Fruit fly (Drosophila melanogaster): ENCODE data around the gene CG32213.

The CG32213 gene

DNA sequence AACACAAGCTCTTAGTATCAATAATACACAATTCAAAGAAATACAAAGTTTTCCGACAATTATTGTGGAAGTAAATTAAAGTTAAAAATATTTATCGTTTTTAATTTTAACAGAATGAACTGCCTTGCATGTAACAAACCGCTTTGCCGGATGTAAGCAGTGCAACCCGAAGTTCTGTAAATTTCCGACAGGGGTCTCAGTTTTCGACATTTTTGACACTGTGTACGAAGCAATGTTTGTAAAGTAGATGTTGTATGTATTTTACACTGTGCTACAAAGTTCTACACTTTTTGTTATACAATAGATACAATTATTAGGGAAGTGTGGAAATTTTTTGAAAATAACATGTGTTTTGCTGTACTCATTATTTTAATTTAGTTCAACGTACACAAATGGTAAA, 40.9 kb downstream of the CG32213 start (continued):
- TF ChIP-seq CG10565 (GFP tag; optimal IDR thresholded peaks at IDR 0.05), result peak; percentile 76
- peak; percentile 81 for TF ChIP-seq CG10147 (GFP tag; optimal IDR thresholded peaks at IDR 0.05)
- TF ChIP-seq chinmo (GFP tag; IDR thresholded peaks at IDR 0.05; ENCODE audit: partially characterized antibody), result no peak
- TF ChIP-seq cad (GFP tag; optimal IDR thresholded peaks at IDR 0.05), result no peak
- 0 out of 3 replicates have a peak, but pooled peaks have one; percentile 55 for TF ChIP-seq z (GFP tag; IDR thresholded peaks at IDR 0.05)
- TF ChIP-seq br (optimal IDR thresholded peaks at IDR 0.05), result no peak
- TF ChIP-seq Meics (GFP tag; optimal IDR thresholded peaks at IDR 0.05), result peak; percentile 92
- peak; percentile 60 for TF ChIP-seq wor (GFP tag; IDR thresholded peaks at IDR 0.05)
- TF ChIP-seq CG13894 (tag; optimal IDR thresholded peaks at IDR 0.05), result peak; percentile 78
- TF ChIP-seq dysf (GFP tag; IDR thresholded peaks at IDR 0.05), result peak; percentile 92
- peak; percentile 82 for TF ChIP-seq klu (GFP tag; IDR thresholded peaks at IDR 0.05)
- TF ChIP-seq eyg (GFP tag; optimal IDR thresholded peaks at IDR 0.05), result peak; percentile 94
- TF ChIP-seq ac (GFP tag; optimal IDR thresholded peaks at IDR 0.05), result peak; percentile 27
- peak; percentile 91 for TF ChIP-seq crc (GFP tag; optimal IDR thresholded peaks at IDR 0.05)
- TF ChIP-seq ase (GFP tag; IDR thresholded peaks at IDR 0.05), result peak; percentile 95
- TF ChIP-seq CG12236 (GFP tag; optimal IDR thresholded peaks at IDR 0.05), result peak; percentile 78

DNA sequence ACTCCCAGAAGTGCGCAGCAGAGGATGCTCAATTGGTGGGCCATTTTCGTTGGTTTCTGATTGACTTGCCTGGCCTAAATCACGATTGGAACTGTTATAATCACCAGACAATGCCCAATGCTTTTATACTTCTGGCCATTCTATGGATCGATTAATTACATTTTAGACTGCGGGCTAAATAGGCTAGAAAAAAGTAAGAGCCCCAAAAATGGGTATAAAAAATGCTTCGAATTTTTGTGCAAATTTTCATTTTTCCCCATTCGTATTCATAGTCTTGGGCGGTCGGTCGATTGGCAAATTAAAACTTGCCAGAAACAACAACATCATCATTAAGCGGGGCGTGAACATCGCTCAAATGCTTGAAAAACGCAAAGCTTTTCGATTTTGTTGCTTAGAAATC, 42.6 kb downstream of the CG32213 start, which contains the start of gene Cpr76Ba:
Cpr76Ba (minus strand) TSS at position 101 of the 400 bp plus-strand sequence.
- TF ChIP-seq CG10321 (GFP tag; IDR thresholded peaks at IDR 0.05), result no peak
- no peak for TF ChIP-seq CG16815 (GFP tag; optimal IDR thresholded peaks at IDR 0.05)
- TF ChIP-seq CG10565 (GFP tag; optimal IDR thresholded peaks at IDR 0.05), result no peak
- TF ChIP-seq CG2889 (GFP tag; IDR thresholded peaks at IDR 0.05), result no peak
- no peak for TF ChIP-seq CG12769 (tag; optimal IDR thresholded peaks at IDR 0.05)
- no peak for TF ChIP-seq Neu2 (GFP tag; optimal IDR thresholded peaks at IDR 0.05; ENCODE audit: borderline replicate concordance)
- no peak for TF ChIP-seq Hand (GFP tag; optimal IDR thresholded peaks at IDR 0.05)
- no peak for TF ChIP-seq Lim3 (GFP tag; IDR thresholded peaks at IDR 0.05)
- TF ChIP-seq CG4360 (GFP tag; IDR thresholded peaks at IDR 0.05), result no peak
- TF ChIP-seq CG17802 (tag; optimal IDR thresholded peaks at IDR 0.05), result no peak
- TF ChIP-seq CG10274 (GFP tag; optimal IDR thresholded peaks at IDR 0.05), result no peak
- TF ChIP-seq CG32772 (GFP tag; IDR thresholded peaks at IDR 0.05), result no peak
- no peak for TF ChIP-seq Rx (GFP tag; IDR thresholded peaks at IDR 0.05)
- TF ChIP-seq CG6654 (GFP tag; optimal IDR thresholded peaks at IDR 0.05), result no peak
- TF ChIP-seq sqz (GFP tag; optimal IDR thresholded peaks at IDR 0.05), result no peak
- TF ChIP-seq CG7556 (GFP tag; optimal IDR thresholded peaks at IDR 0.05), result no peak
- no peak for TF ChIP-seq CG15514 (GFP tag; optimal IDR thresholded peaks at IDR 0.05)
- TF ChIP-seq CG3726 (GFP tag; IDR thresholded peaks at IDR 0.05), result no peak
- no peak for TF ChIP-seq HLH54F (GFP tag; optimal IDR thresholded peaks at IDR 0.05)

- TF ChIP-seq gcm (GFP tag; optimal IDR thresholded peaks at IDR 0.05) (no peak), unpg (GFP tag; optimal IDR thresholded peaks at IDR 0.05) (no peak), Lhr (GFP tag; optimal IDR thresholded peaks at IDR 0.05) (no peak), CG3163 (GFP tag; optimal IDR thresholded peaks at IDR 0.05) (no peak), sr (GFP tag; IDR thresholded peaks at IDR 0.05) (no peak), CG10267 (tag; optimal IDR thresholded peaks at IDR 0.05) (no peak), CG2129 (GFP tag; IDR thresholded peaks at IDR 0.05; ENCODE audit: partially characterized antibody) (no peak), gfzf (GFP tag; optimal IDR thresholded peaks at IDR 0.05) (no peak)
Measured at dm6 chr3L:19519349-19519748, 43.7 kb downstream of the CG32213 start, which contains the start of gene Cpr76Bb. TSS of gene Cpr76Bb (plus strand) at chr3L:19519649.

Data from whole organism, embryonic.